Worm (Caenorhabditis elegans) whole organism, L4/young adult: ENCODE data around the gene emre-1.

ENCODE experiments used
- W03F9.2 ChIP-seq: fragments of 150-350 bp; optimal IDR thresholded peaks from 2 replicates; lab custom pipeline; 2014; ENCODE audit warnings: missing biosample characterization, missing genetic modification characterization
- dao-5 ChIP-seq: sonication (generic microtip); optimal IDR thresholded peaks from 2 replicates; lab custom pipeline; 2016; ENCODE audit warnings: missing genotype, missing genetic modification characterization, moderate library complexity, missing compliant biosample characterization
- him-1 ChIP-seq: sonication (generic microtip); optimal IDR thresholded peaks from 2 replicates; lab custom pipeline; 2016; ENCODE audit warnings: missing genotype, missing genetic modification reagents, missing genetic modification characterization, missing compliant biosample characterization

ce11 chrX:14975467-14976167 lies 3.9 kb upstream of the emre-1 start, which contains the start of gene F20D1.3:
- TF ChIP-seq him-1 (tag; lab: Kevin White, UChicago) (no peak), dao-5 (tag; lab: Kevin White, UChicago) (no peak), W03F9.2 (tag; lab: Kevin White, UChicago) (peak; percentile 24)
